Worm (Caenorhabditis elegans) whole organism, young adult: ENCODE data around the gene srx-59.
A peak's percentile ranks its signal among the peaks of the same experiment; 100 is the strongest.

Experiments
- B0035.1 ChIP-seq: sonication (generic microtip); optimal IDR thresholded peaks from 2 replicates; lab custom pipeline; 2016; ENCODE audit warnings: missing genetic modification characterization, mild to moderate bottlenecking, missing compliant biosample characterization, missing genotype, missing genetic modification reagents
- B0336.3 ChIP-seq: fragments of 200-800 bp; sonication (Bioruptor generic); IDR thresholded peaks from 2 replicates; pipeline ENCODE4 v1.3.6; 2022; ENCODE audit warnings: missing genetic modification characterization, missing compliant biosample characterization
- C06A6.2 ChIP-seq: fragments of 200-800 bp; sonication (Bioruptor generic); conservative IDR thresholded peaks from 2 replicates; pipeline ENCODE4 v1.3.6; 2022; ENCODE audit warnings: missing genetic modification characterization, missing compliant biosample characterization
- F22D6.2 ChIP-seq: sonication (generic microtip); optimal IDR thresholded peaks from 2 replicates; lab custom pipeline; 2016; ENCODE audit warnings: mild to moderate bottlenecking, missing genetic modification characterization, missing compliant biosample characterization
- F33H1.4 ChIP-seq: fragments of 200-800 bp; sonication (Bioruptor generic); IDR thresholded peaks from 2 replicates; pipeline ENCODE4 v1.3.6; 2022; ENCODE audit warnings: missing genetic modification reagents, missing genetic modification characterization, missing compliant biosample characterization
- F49E8.2 ChIP-seq: sonication (generic microtip); optimal IDR thresholded peaks from 3 replicates; lab custom pipeline; 2017; ENCODE audit warnings: missing genetic modification characterization, mild to moderate bottlenecking, missing compliant biosample characterization, antibody characterized with exemption, moderate library complexity; ENCODE audit not compliant: insufficient read depth
- F55B11.4 ChIP-seq: sonication (generic microtip); optimal IDR thresholded peaks from 2 replicates; lab custom pipeline; 2016; ENCODE audit warnings: missing compliant biosample characterization, missing genetic modification characterization, borderline replicate concordance; ENCODE audit not compliant: insufficient read depth
- Y53G8AR.9 ChIP-seq: fragments of 200-800 bp; sonication (Bioruptor generic); conservative IDR thresholded peaks from 2 replicates; pipeline ENCODE4 v1.3.6; 2022; ENCODE audit warnings: missing genetic modification reagents, missing genetic modification characterization, missing compliant biosample characterization
- aptf-2 ChIP-seq: fragments of 200-800 bp; sonication (Bioruptor generic); conservative IDR thresholded peaks from 2 replicates; pipeline ENCODE4 v1.3.6; 2022; ENCODE audit warnings: missing genetic modification reagents, missing genetic modification characterization, missing compliant biosample characterization
- aptf-3 ChIP-seq: fragments of 200-800 bp; sonication (Bioruptor generic); IDR thresholded peaks from 2 replicates; pipeline ENCODE4 v1.3.6; 2022; ENCODE audit warnings: missing genetic modification characterization, missing compliant biosample characterization
- atf-7 ChIP-seq: sonication (generic microtip); optimal IDR thresholded peaks from 2 replicates; lab custom pipeline; 2017; ENCODE audit warnings: mild to moderate bottlenecking, missing genetic modification characterization, missing compliant biosample characterization
- attf-3 ChIP-seq: fragments of 200-800 bp; sonication (Bioruptor generic); conservative IDR thresholded peaks from 2 replicates; pipeline ENCODE4 v1.3.6; 2022; ENCODE audit warnings: missing genetic modification reagents, missing genetic modification characterization, missing compliant biosample characterization
- cebp-1 ChIP-seq, 2 experiments: fragments of 200-800 bp in 1 of 2; sonication (Bioruptor generic) in 1 of 2; sonication (generic microtip) in 1 of 2; IDR thresholded peaks in 1 of 2; optimal IDR thresholded peaks in 1 of 2; 2 replicates each; pipeline versions ENCODE4 v1.3.6 to Lab custom; 2017 to 2022; ENCODE audit warnings: missing compliant biosample characterization in 2 of 2, missing genetic modification characterization in 2 of 2, mild to moderate bottlenecking in 1 of 2, missing genetic modification reagents in 1 of 2, moderate library complexity in 1 of 2
- dox-1 ChIP-seq: fragments of 200-800 bp; sonication (Bioruptor generic); IDR thresholded peaks from 2 replicates; pipeline ENCODE4 v1.3.6; 2022; ENCODE audit warnings: missing genetic modification reagents, missing genetic modification characterization, missing compliant biosample characterization
- dpl-1 ChIP-seq: fragments of 150-350 bp; optimal IDR thresholded peaks from 2 replicates; lab custom pipeline; 2014; ENCODE audit warnings: missing biosample characterization, missing genetic modification reagents, missing genetic modification characterization
- egl-18 ChIP-seq: fragments of 200-800 bp; sonication (Bioruptor generic); IDR thresholded peaks from 2 replicates; pipeline ENCODE4 v1.3.6; 2022; ENCODE audit warnings: missing genetic modification reagents, missing genetic modification characterization, missing compliant biosample characterization
- gei-17 ChIP-seq: fragments of 200-800 bp; sonication (Bioruptor generic); optimal IDR thresholded peaks from 2 replicates; lab custom pipeline; 2018; ENCODE audit warnings: mild to moderate bottlenecking, missing genetic modification characterization, missing compliant biosample characterization
- hmg-1.2 ChIP-seq: fragments of 200-800 bp; sonication (Bioruptor generic); IDR thresholded peaks from 2 replicates; pipeline ENCODE4 v1.3.6; 2022; ENCODE audit warnings: missing genetic modification reagents, missing genetic modification characterization, missing compliant biosample characterization
- lag-1 ChIP-seq: fragments of 200-800 bp; sonication (Bioruptor generic); IDR thresholded peaks from 2 replicates; pipeline ENCODE4 v1.3.6; 2022; ENCODE audit warnings: missing genetic modification reagents, missing genetic modification characterization, missing compliant biosample characterization
- lin-26 ChIP-seq: fragments of 200-800 bp; sonication (Bioruptor generic); IDR thresholded peaks from 2 replicates; pipeline ENCODE4 v1.3.6; 2022; ENCODE audit warnings: missing genetic modification reagents, missing genetic modification characterization, missing compliant biosample characterization
- lin-40 ChIP-seq: sonication (generic microtip); optimal IDR thresholded peaks from 2 replicates; lab custom pipeline; 2016; ENCODE audit warnings: missing genetic modification characterization, mild to moderate bottlenecking, missing compliant biosample characterization, missing genotype, missing genetic modification reagents
- lin-54 ChIP-seq: fragments of 200-800 bp; sonication (Bioruptor generic); optimal IDR thresholded peaks from 2 replicates; lab custom pipeline; 2018; ENCODE audit warnings: mild to moderate bottlenecking, missing genetic modification characterization, missing compliant biosample characterization
- lsy-27 ChIP-seq: sonication (generic microtip); optimal IDR thresholded peaks from 2 replicates; lab custom pipeline; 2017; ENCODE audit warnings: missing genetic modification characterization, mild to moderate bottlenecking, missing compliant biosample characterization, antibody characterized with exemption, missing genotype, borderline replicate concordance; ENCODE audit not compliant: insufficient read depth
- madf-3 ChIP-seq: fragments of 200-800 bp; sonication (Bioruptor generic); IDR thresholded peaks from 2 replicates; pipeline ENCODE4 v1.3.6; 2022; ENCODE audit warnings: missing genetic modification reagents, missing genetic modification characterization, missing compliant biosample characterization
- mel-28 ChIP-seq: sonication (generic microtip); optimal IDR thresholded peaks from 2 replicates; lab custom pipeline; 2016; ENCODE audit warnings: borderline replicate concordance, mild to moderate bottlenecking, missing genetic modification characterization, missing compliant biosample characterization
- nfyb-1 ChIP-seq: fragments of 200-800 bp; sonication (Bioruptor generic); IDR thresholded peaks from 2 replicates; pipeline ENCODE4 v1.3.6; 2022; ENCODE audit warnings: missing genetic modification reagents, missing genetic modification characterization, missing compliant biosample characterization
- nhr-120 ChIP-seq: fragments of 200-800 bp; sonication (Bioruptor generic); IDR thresholded peaks from 2 replicates; pipeline ENCODE4 v1.3.6; 2022; ENCODE audit warnings: missing genetic modification characterization, missing compliant biosample characterization
- pbrm-1 ChIP-seq: fragments of 200-800 bp; sonication (Bioruptor generic); IDR thresholded peaks from 2 replicates; pipeline ENCODE4 v1.3.6; 2022; ENCODE audit warnings: missing genetic modification reagents, missing genetic modification characterization, missing compliant biosample characterization
- rcor-1 ChIP-seq: fragments of 200-800 bp; sonication (Bioruptor generic); IDR thresholded peaks from 2 replicates; pipeline ENCODE4 v1.3.6; 2022; ENCODE audit warnings: missing genetic modification reagents, missing genetic modification characterization, missing compliant biosample characterization
- repo-1 ChIP-seq: sonication (generic microtip); optimal IDR thresholded peaks from 2 replicates; lab custom pipeline; 2017; ENCODE audit warnings: mild to moderate bottlenecking, missing genetic modification characterization, missing compliant biosample characterization
- sptf-2 ChIP-seq: fragments of 200-800 bp; sonication (Bioruptor generic); optimal IDR thresholded peaks from 2 replicates; lab custom pipeline; 2018; ENCODE audit warnings: mild to moderate bottlenecking, missing genetic modification characterization, missing compliant biosample characterization
- tbx-9 ChIP-seq: sonication (generic microtip); optimal IDR thresholded peaks from 2 replicates; lab custom pipeline; 2016; ENCODE audit warnings: borderline replicate concordance, missing genetic modification characterization, inconsistent platforms, missing compliant biosample characterization
- zfh-2 ChIP-seq: fragments of 200-800 bp; sonication (Bioruptor generic); conservative IDR thresholded peaks from 2 replicates; pipeline ENCODE4 v1.3.6; 2022; ENCODE audit warnings: missing genetic modification reagents, missing genetic modification characterization, missing compliant biosample characterization
- zim-3 ChIP-seq: sonication (generic microtip); optimal IDR thresholded peaks from 2 replicates; lab custom pipeline; 2017; ENCODE audit warnings: mild to moderate bottlenecking, missing genetic modification characterization, moderate library complexity, missing compliant biosample characterization

srx-59 gene

ce11 chrV:6971567-6971966, at the start of gene srx-59:
Gene srx-59, plus strand, starts transcription at chrV:6971867.
- no peak for TF ChIP-seq nfyb-1 (GFP tag; lab: Robert Waterston, UW)
- TF ChIP-seq lin-26 (GFP tag; lab: Robert Waterston, UW): no peak
- TF ChIP-seq Y53G8AR.9 (GFP tag; lab: Robert Waterston, UW): no peak

DNA sequence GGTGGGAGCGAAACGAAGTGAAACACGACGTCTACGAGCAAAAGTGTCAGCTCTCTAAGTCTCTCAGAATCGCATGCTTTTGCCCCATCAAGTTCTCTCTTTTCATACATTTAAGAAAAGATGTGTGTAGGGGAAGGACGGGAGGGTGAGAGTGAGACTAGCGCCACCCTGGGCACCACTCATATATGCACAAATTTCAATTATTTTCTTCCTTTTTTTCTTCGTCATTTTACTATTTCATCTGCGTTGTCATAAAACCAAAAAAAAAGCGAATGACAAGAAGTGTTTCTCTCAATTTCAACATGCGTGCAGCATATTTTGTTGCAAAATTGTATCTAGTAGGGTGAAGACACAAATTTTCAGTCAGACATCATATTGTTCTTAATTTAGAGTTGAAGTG, 45.0 kb upstream of the srx-59 start:
- TF ChIP-seq lin-40 (tag; lab: Kevin White, UChicago) (no peak), repo-1 (tag; lab: Kevin White, UChicago) (no peak), sptf-2 (GFP tag; lab: Kevin White, UChicago) (no peak), mel-28 (tag; lab: Kevin White, UChicago) (no peak), zim-3 (no peak), aptf-3 (GFP tag; lab: Robert Waterston, UW) (no peak), F49E8.2 (tag; lab: Kevin White, UChicago) (no peak), lsy-27 (tag; lab: Kevin White, UChicago) (no peak), cebp-1 (GFP tag; IDR thresholded peaks at IDR 0.05; lab: Robert Waterston, UW) (no peak), cebp-1 (tag; optimal IDR thresholded peaks at IDR 0.05; lab: Kevin White, UChicago) (no peak), B0035.1 (tag; lab: Kevin White, UChicago) (no peak), C06A6.2 (GFP tag; lab: Robert Waterston, UW) (no peak), F22D6.2 (tag; lab: Kevin White, UChicago) (no peak), aptf-2 (no peak), lin-54 (no peak), gei-17 (GFP tag; lab: Kevin White, UChicago) (no peak), attf-3 (GFP tag; lab: Robert Waterston, UW) (no peak), lag-1 (GFP tag; lab: Robert Waterston, UW) (no peak), dpl-1 (GFP tag; lab: Kevin White, UChicago) (no peak), hmg-1.2 (GFP tag; lab: Robert Waterston, UW) (no peak), F55B11.4 (no peak)

DNA sequence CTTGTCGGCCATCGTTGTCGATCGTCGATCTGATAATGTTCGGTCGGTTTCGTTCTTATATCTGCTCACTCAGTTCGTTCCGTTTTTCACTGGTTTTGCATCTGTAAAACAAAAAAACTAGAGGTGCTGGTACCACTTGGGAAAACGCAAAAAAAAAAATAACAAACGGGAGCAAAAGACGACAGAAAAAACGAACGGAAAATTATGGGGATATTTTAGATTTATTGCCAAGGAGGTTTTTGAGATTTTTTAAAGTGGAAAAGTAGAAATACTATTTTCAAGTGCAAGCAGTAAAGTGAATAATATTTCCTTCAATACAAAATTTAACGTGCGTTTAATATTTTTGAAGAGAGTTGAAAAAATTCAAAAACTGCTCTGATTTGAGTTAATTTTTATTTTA, 42.7 kb upstream of the srx-59 start, which contains the start of gene unc-68:
Gene unc-68 (minus strand): TSS at position 101 of the 400 bp plus-strand sequence.
- TF ChIP-seq B0336.3 (GFP tag; lab: Robert Waterston, UW) (no peak), egl-18 (GFP tag; lab: Robert Waterston, UW) (no peak), madf-3 (GFP tag; lab: Robert Waterston, UW) (no peak), lin-26 (GFP tag; lab: Robert Waterston, UW) (no peak), rcor-1 (GFP tag; lab: Robert Waterston, UW) (no peak), tbx-9 (tag; lab: Kevin White, UChicago) (no peak), pbrm-1 (GFP tag; lab: Robert Waterston, UW) (no peak), dpl-1 (GFP tag; lab: Kevin White, UChicago) (no peak), F33H1.4 (no peak), lag-1 (GFP tag; lab: Robert Waterston, UW) (no peak), Y53G8AR.9 (GFP tag; lab: Robert Waterston, UW) (no peak)

DNA sequence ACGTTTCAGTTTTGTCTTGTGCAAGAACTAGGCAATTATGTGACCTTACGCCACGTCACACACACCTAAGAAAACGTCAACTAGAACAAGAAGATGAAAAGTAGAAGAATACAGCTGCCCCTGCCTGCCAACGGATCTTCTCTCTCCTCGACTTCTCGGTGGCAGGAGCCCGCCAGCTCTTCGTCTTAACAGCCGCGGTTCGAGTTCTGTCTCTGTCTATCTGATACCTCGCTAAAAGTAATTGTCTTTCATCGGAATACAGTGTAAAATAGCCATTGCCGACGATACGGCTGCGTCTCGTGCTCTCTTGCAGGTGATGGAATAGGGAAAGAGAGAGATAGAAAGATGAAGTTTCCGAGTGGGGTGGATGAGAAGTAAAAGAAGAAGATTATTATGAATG, 41.4 kb upstream of the srx-59 start:
- TF ChIP-seq gei-17 (GFP tag; lab: Kevin White, UChicago) (no peak), atf-7 (tag; lab: Kevin White, UChicago) (no peak), hmg-1.2 (GFP tag; lab: Robert Waterston, UW) (no peak), nhr-120 (GFP tag; lab: Robert Waterston, UW) (no peak), zfh-2 (GFP tag; lab: Robert Waterston, UW) (peak; percentile 59), dox-1 (GFP tag; lab: Robert Waterston, UW) (no peak)
